Worm (Caenorhabditis elegans) whole organism, L2 larva: Measurements from ENCODE around the gene C17C3.11.

Source experiments
- lsy-2 ChIP-seq, 2 experiments: fragments of 150-350 bp in 1 of 2; sonication (generic microtip) in 1 of 2; optimal IDR thresholded peaks; 2 replicates each; lab custom pipeline; 2014 to 2017; ENCODE audit warnings: missing biosample characterization in 2 of 2, missing genetic modification characterization in 2 of 2
- nhr-237 ChIP-seq: fragments of 150-350 bp; optimal IDR thresholded peaks from 2 replicates; lab custom pipeline; 2014; ENCODE audit warnings: missing biosample characterization, missing genetic modification characterization
- ztf-1 ChIP-seq: fragments of 200-800 bp; sonication (Bioruptor generic); conservative IDR thresholded peaks from 2 replicates; pipeline ENCODE4 v1.3.6; 2022; ENCODE audit warnings: missing genetic modification characterization, missing compliant biosample characterization

ce11 chrII:5537524-5537923 lies at the start of gene C17C3.11:
- no peak for TF ChIP-seq ztf-1 (GFP tag; lab: Robert Waterston, UW)
- no peak for TF ChIP-seq lsy-2 (tag; optimal IDR thresholded peaks at IDR 0.05; lab: Kevin White, UChicago)
- TF ChIP-seq nhr-237, result no peak
